Worm (Caenorhabditis elegans) whole organism, L4 larva: Measurements from ENCODE around the gene T16G12.7.
"Not testable (repeated sequence)": the region's sequence is repeated elsewhere in the genome, so short reads cannot be mapped to it uniquely, and the experiment has no call there.

Experiments
- D1046.2 ChIP-seq: fragments of 200-800 bp; sonication (Bioruptor generic); IDR thresholded peaks from 2 replicates; pipeline ENCODE4 v1.3.6; 2022; ENCODE audit warnings: missing genetic modification characterization, missing compliant biosample characterization
- F37D6.2 ChIP-seq: sonication (generic microtip); optimal IDR thresholded peaks from 2 replicates; lab custom pipeline; 2016; ENCODE audit warnings: mild to moderate bottlenecking, missing genetic modification characterization, missing compliant biosample characterization
- R02D3.7 ChIP-seq: fragments of 150-350 bp; sonication (generic microtip); optimal IDR thresholded peaks from 3 replicates; lab custom pipeline; 2014; ENCODE audit warnings: missing biosample characterization, missing genetic modification characterization
- T26A8.4 ChIP-seq: fragments of 200-800 bp; sonication (Bioruptor generic); IDR thresholded peaks from 2 replicates; pipeline ENCODE4 v1.3.6; 2022; ENCODE audit warnings: missing genetic modification characterization, missing compliant biosample characterization
- ZK337.2 ChIP-seq: fragments of 200-800 bp; sonication (Bioruptor generic); IDR thresholded peaks from 2 replicates; pipeline ENCODE4 v1.3.6; 2022; ENCODE audit warnings: missing genetic modification reagents, missing genetic modification characterization, missing compliant biosample characterization
- aly-2 ChIP-seq: sonication (generic microtip); optimal IDR thresholded peaks from 2 replicates; lab custom pipeline; 2018; ENCODE audit warnings: missing biosample characterization, missing genetic modification characterization
- ama-1 ChIP-seq: fragments of 150-350 bp; optimal IDR thresholded peaks from 2 replicates; lab custom pipeline; 2014; ENCODE audit warnings: inconsistent platforms, mixed read lengths
- arid-1 ChIP-seq: fragments of 200-800 bp; sonication (Bioruptor generic); conservative IDR thresholded peaks from 2 replicates; pipeline ENCODE4 v1.3.6; 2022; ENCODE audit warnings: missing genetic modification reagents, missing genetic modification characterization, missing compliant biosample characterization
- ceh-20 ChIP-seq: fragments of 200-800 bp; sonication (Bioruptor generic); IDR thresholded peaks from 2 replicates; pipeline ENCODE4 v1.3.6; 2022; ENCODE audit warnings: missing genetic modification reagents, missing genetic modification characterization, missing compliant biosample characterization
- ceh-28 ChIP-seq: fragments of 150-350 bp; optimal IDR thresholded peaks from 2 replicates; lab custom pipeline; 2014; ENCODE audit warnings: missing biosample characterization, missing genetic modification reagents, missing genetic modification characterization
- ceh-62 ChIP-seq: sonication (generic microtip); optimal IDR thresholded peaks from 2 replicates; lab custom pipeline; 2017; ENCODE audit warnings: missing biosample characterization, missing genetic modification characterization
- ceh-82 ChIP-seq: sonication (generic microtip); optimal IDR thresholded peaks from 2 replicates; lab custom pipeline; 2017; ENCODE audit warnings: missing biosample characterization, missing genetic modification characterization
- daf-12 ChIP-seq: fragments of 150-350 bp; optimal IDR thresholded peaks from 2 replicates; lab custom pipeline; 2014; ENCODE audit warnings: missing biosample characterization, missing genetic modification reagents, missing genetic modification characterization
- dmd-6 ChIP-seq: fragments of 200-800 bp; sonication (Bioruptor generic); IDR thresholded peaks from 2 replicates; pipeline ENCODE4 v1.3.6; 2022; ENCODE audit warnings: missing genetic modification reagents, missing genetic modification characterization, missing compliant biosample characterization
- dmd-9 ChIP-seq: fragments of 200-800 bp; sonication (Bioruptor generic); IDR thresholded peaks from 2 replicates; pipeline ENCODE4 v1.3.6; 2022; ENCODE audit warnings: missing genetic modification reagents, missing genetic modification characterization, missing compliant biosample characterization
- egl-43 ChIP-seq: fragments of 200-800 bp; sonication (Bioruptor generic); IDR thresholded peaks from 2 replicates; pipeline ENCODE4 v1.3.6; 2022; ENCODE audit warnings: missing genetic modification reagents, missing genetic modification characterization, missing compliant biosample characterization
- gei-8 ChIP-seq: fragments of 200-800 bp; sonication (Bioruptor generic); optimal IDR thresholded peaks from 2 replicates; lab custom pipeline; 2018; ENCODE audit warnings: mild to moderate bottlenecking, missing genetic modification characterization, missing compliant biosample characterization
- hlh-11 ChIP-seq: fragments of 200-800 bp; sonication (Bioruptor generic); optimal IDR thresholded peaks from 2 replicates; lab custom pipeline; 2018; ENCODE audit warnings: mild to moderate bottlenecking, missing genetic modification characterization, missing compliant biosample characterization
- lin-15B ChIP-seq: fragments of 150-350 bp; sonication (generic microtip); optimal IDR thresholded peaks from 3 replicates; lab custom pipeline; 2014; ENCODE audit warnings: missing biosample characterization, missing genetic modification characterization
- lin-38 ChIP-seq: fragments of 200-800 bp; sonication (Bioruptor generic); IDR thresholded peaks from 2 replicates; pipeline ENCODE4 v1.3.6; 2022; ENCODE audit warnings: missing genetic modification reagents, missing genetic modification characterization, missing compliant biosample characterization
- lin-39 ChIP-seq: fragments of 150-350 bp; optimal IDR thresholded peaks from 2 replicates; lab custom pipeline; 2014; ENCODE audit warnings: missing biosample characterization, missing genetic modification reagents, missing genetic modification characterization
- lir-3 ChIP-seq: sonication (generic microtip); optimal IDR thresholded peaks from 2 replicates; lab custom pipeline; 2016; ENCODE audit warnings: mild to moderate bottlenecking, missing genetic modification characterization, missing compliant biosample characterization
- madf-9 ChIP-seq: fragments of 200-800 bp; sonication (Bioruptor generic); conservative IDR thresholded peaks from 2 replicates; pipeline ENCODE4 v1.3.6; 2022; ENCODE audit warnings: missing genetic modification reagents, missing genetic modification characterization, missing compliant biosample characterization
- nhr-10 ChIP-seq: fragments of 150-350 bp; optimal IDR thresholded peaks from 2 replicates; lab custom pipeline; 2014; ENCODE audit warnings: missing biosample characterization, missing genetic modification characterization
- nhr-28 ChIP-seq: fragments of 150-350 bp; optimal IDR thresholded peaks from 2 replicates; lab custom pipeline; 2014; ENCODE audit warnings: missing biosample characterization, missing genetic modification characterization
- nhr-42 ChIP-seq: fragments of 200-800 bp; sonication (Bioruptor generic); IDR thresholded peaks from 2 replicates; pipeline ENCODE4 v1.3.6; 2022; ENCODE audit warnings: missing genetic modification characterization, missing compliant biosample characterization
- nhr-48 ChIP-seq: sonication (generic microtip); optimal IDR thresholded peaks from 2 replicates; lab custom pipeline; 2016; ENCODE audit warnings: mild to moderate bottlenecking, missing genetic modification characterization, missing compliant biosample characterization
- nhr-6 ChIP-seq: fragments of 150-350 bp; optimal IDR thresholded peaks from 2 replicates; lab custom pipeline; 2014; ENCODE audit warnings: missing biosample characterization, missing genetic modification characterization
- nhr-77 ChIP-seq: fragments of 150-350 bp; optimal IDR thresholded peaks from 2 replicates; lab custom pipeline; 2014; ENCODE audit warnings: missing biosample characterization, missing genetic modification characterization
- pqm-1 ChIP-seq: sonication (generic microtip); optimal IDR thresholded peaks from 2 replicates; lab custom pipeline; 2017; ENCODE audit warnings: missing biosample characterization, missing genetic modification characterization
- saeg-2 ChIP-seq: fragments of 200-800 bp; sonication (Bioruptor generic); IDR thresholded peaks from 2 replicates; pipeline ENCODE4 v1.3.6; 2022; ENCODE audit warnings: missing genetic modification reagents, missing genetic modification characterization, missing compliant biosample characterization
- set-16 ChIP-seq: fragments of 200-800 bp; sonication (Bioruptor generic); IDR thresholded peaks from 2 replicates; pipeline ENCODE4 v1.3.6; 2022; ENCODE audit warnings: missing genetic modification reagents, missing genetic modification characterization, missing compliant biosample characterization
- skn-1 ChIP-seq: fragments of 150-350 bp; optimal IDR thresholded peaks from 2 replicates; lab custom pipeline; 2014; ENCODE audit warnings: missing biosample characterization, missing genetic modification characterization
- snpc-1.2 ChIP-seq: fragments of 200-800 bp; sonication (Bioruptor generic); IDR thresholded peaks from 2 replicates; pipeline ENCODE4 v1.3.6; 2022; ENCODE audit warnings: missing genetic modification reagents, missing genetic modification characterization, missing compliant biosample characterization
- spr-1 ChIP-seq: sonication (generic microtip); optimal IDR thresholded peaks from 2 replicates; lab custom pipeline; 2016; ENCODE audit warnings: mild to moderate bottlenecking, missing genetic modification characterization, missing compliant biosample characterization
- tag-97 ChIP-seq: fragments of 200-800 bp; sonication (Bioruptor generic); IDR thresholded peaks from 2 replicates; pipeline ENCODE4 v1.3.6; 2022; ENCODE audit warnings: missing genetic modification characterization, missing compliant biosample characterization
- tra-1 ChIP-seq: fragments of 200-800 bp; sonication (Bioruptor generic); IDR thresholded peaks from 2 replicates; pipeline ENCODE4 v1.3.6; 2022; ENCODE audit warnings: missing genetic modification reagents, missing genetic modification characterization, missing compliant biosample characterization
- unc-62 ChIP-seq, 3 experiments: fragments of 150-350 bp in 1 of 3; sonication (generic microtip); optimal IDR thresholded peaks in 2 of 3; peaks in 1 of 3; 1 replicate in 1 of 3; 2 replicates in 2 of 3; lab custom pipeline; 2014 to 2017; ENCODE audit warnings: missing biosample characterization in 3 of 3, missing genetic modification characterization in 3 of 3, missing genetic modification reagents in 3 of 3, missing genotype in 1 of 3
- ztf-11 ChIP-seq: fragments of 150-350 bp; optimal IDR thresholded peaks from 2 replicates; lab custom pipeline; 2014; ENCODE audit warnings: missing biosample characterization, missing genetic modification characterization

T16G12.7 gene

DNA sequence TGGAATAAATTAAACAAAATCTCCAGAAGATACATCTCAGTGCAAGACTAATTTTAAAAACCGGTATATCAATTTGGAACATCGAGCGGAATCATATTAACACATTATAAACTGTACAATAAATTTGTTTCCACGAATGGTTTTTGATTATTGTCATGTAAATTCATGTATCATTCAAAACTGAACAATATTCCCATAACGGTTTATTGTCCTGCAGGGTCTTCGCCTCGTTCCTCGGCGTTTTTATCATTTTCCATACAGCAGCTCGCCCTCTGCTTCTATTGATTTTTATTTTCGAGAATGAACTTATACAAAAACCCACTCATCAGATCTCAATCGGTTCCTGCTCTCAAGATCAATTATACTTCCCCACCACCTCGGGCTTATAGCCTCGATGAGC lies 19.1 kb upstream of the T16G12.7 start, which contains the start of gene T16G12.8:
T16G12.8 (plus strand) TSS at position 301 of the 400 bp plus-strand sequence.
- TF ChIP-seq lin-39 (no peak), lin-15B (no peak), nhr-6 (tag; lab: Kevin White, UChicago) (no peak), nhr-42 (GFP tag; lab: Robert Waterston, UW) (no peak), nhr-10 (tag; lab: Kevin White, UChicago) (no peak), spr-1 (tag; lab: Kevin White, UChicago) (no peak), ceh-62 (tag; lab: Kevin White, UChicago) (no peak), ztf-11 (tag; lab: Kevin White, UChicago) (no peak)
- TF ChIP-seq, all 104 proteins: peak for 0

DNA sequence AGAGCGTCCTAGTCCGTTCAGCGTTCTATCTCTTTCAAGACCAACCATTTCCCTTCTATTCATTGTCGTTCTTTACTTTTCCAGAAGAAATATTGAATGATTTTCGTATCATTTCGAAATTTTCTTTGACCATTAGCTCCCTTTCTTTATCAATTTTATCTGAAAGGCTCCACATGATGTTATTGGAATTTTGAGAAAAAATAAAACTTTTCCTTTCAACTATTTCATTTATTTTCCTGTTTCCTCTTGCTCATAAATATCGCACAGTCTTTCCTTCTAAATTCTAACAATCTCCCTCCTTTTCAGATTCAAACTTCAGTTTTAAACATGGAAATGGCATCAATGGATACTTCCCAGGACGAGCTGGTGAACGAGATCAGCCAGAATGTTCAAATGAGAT lies 17.6 kb upstream of the T16G12.7 start, which contains the start of gene T16G12.4:
T16G12.4 (plus strand) TSS at position 301 of the 400 bp plus-strand sequence.
- TF ChIP-seq ceh-28 (tag; lab: Kevin White, UChicago) (no peak), nhr-48 (no peak), unc-62 (GFP tag; optimal IDR thresholded peaks at IDR 0.05 in 1 of 2; lab: Kevin White, UChicago) (peak in 1 of 2 experiments; percentile 11), unc-62 (tag; optimal IDR thresholded peaks at IDR 0.05; lab: Kevin White, UChicago) (no peak)

DNA sequence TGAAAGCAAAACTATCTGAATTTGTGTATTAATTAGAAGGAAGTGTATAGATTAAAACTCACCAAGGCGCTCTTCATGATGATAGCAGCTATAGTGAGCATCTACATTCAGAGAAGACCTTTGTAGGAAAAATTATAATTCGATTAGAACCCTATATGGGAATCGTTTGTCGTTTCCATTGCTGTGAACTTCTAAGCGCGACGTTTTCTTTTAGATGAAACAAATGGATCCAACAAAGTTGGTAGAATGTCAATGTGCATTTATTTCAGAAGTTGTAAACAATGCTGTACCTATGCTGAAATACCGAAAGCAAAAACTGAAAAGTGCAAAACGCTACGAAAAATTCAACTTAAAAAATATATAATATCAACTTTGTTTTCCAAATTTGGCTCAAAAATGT lies 16.1 kb upstream of the T16G12.7 start, which contains the start of gene T16G12.10:
T16G12.10 (minus strand) TSS at position 101 of the 400 bp plus-strand sequence.
- TF ChIP-seq egl-43 (GFP tag; lab: Robert Waterston, UW) (no peak), dmd-9 (GFP tag; lab: Robert Waterston, UW) (no peak), ama-1 (lab: Kevin White, UChicago) (no peak), ceh-82 (no peak), set-16 (GFP tag; lab: Robert Waterston, UW) (no peak), gei-8 (GFP tag; lab: Kevin White, UChicago) (no peak), F37D6.2 (no peak)

DNA sequence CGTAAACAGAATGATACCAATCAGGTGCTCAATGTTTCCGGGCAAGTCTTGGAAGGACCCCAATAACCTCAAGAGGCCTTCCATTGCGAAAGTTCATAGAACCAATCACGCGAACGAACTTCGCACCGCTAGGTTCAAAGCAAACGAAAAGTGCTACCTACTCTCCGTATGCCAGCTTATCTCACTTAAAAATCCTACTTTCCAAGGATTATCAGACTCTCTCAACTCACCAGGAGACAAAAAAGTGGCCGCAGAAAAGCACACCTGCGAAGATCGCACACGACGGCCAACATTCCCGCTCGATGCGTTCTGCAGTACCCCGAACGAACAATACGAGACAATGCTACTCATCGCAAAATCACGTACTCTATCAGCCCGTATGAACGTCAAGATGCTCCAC lies 13.4 kb upstream of the T16G12.7 start, which contains the start of gene T16G12.12:
T16G12.12 (plus strand) TSS at position 301 of the 400 bp plus-strand sequence.
- TF ChIP-seq aly-2 (tag; lab: Kevin White, UChicago); ceh-20 (GFP tag; lab: Robert Waterston, UW); ceh-82: not testable (repeated sequence)

DNA sequence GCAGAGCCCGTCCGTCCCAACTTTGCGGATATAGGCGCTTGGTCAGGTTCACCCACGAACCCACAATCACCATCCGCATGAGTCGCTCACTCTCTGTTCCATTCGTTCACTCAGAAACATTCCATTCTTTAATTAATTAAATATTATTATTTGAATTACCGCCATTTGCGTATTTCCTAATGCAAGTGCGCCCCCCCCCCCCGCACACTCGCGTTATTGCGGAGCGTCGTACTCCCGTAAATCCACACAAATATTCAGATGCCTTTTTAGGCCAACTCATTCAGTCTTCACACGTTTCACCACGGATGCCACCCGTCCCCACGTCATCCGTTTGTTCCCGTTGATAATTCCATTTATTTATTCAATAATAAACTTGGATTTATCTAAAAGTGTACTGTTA lies 10.4 kb upstream of the T16G12.7 start, which contains the start of gene T16G12.3:
T16G12.3 (plus strand) TSS at position 301 of the 400 bp plus-strand sequence.
- not testable (repeated sequence) for TF ChIP-seq daf-12; madf-9 (GFP tag; lab: Robert Waterston, UW); lin-15B

DNA sequence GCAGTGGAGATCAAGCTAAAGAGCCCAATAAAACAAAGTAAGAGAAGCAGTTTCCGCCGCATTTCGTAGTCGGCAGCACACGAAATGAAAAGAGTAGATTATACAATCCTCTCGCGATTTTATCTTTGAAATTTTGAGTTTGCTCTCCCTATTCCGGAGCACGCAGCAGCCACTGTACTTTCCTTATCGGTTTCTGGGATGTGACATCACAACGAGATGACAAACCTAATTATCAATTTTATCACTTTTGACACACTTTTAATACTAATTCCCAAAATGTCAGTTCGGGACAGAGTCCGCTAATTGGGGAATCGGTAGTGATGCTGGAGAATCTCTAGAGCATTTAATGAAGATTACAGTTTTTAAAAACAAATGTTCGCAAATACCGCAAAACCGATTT lies 9.8 kb upstream of the T16G12.7 start, which contains the start of gene T16G12.1:
T16G12.1 (minus strand) TSS at position 176 of the 400 bp plus-strand sequence.
- TF ChIP-seq snpc-1.2 (GFP tag; lab: Robert Waterston, UW) (no peak), aly-2 (tag; lab: Kevin White, UChicago) (no peak), tag-97 (GFP tag; lab: Robert Waterston, UW) (no peak), ZK337.2 (GFP tag; lab: Robert Waterston, UW) (no peak), lin-38 (no peak), pqm-1 (tag; lab: Kevin White, UChicago) (peak; percentile 68), tra-1 (GFP tag; lab: Robert Waterston, UW) (peak; percentile 39; the same call in 1 of the 2 replicates), nhr-28 (peak; percentile 64), gei-8 (GFP tag; lab: Kevin White, UChicago) (no peak), nhr-10 (tag; lab: Kevin White, UChicago) (no peak), D1046.2 (no peak), T26A8.4 (GFP tag; lab: Robert Waterston, UW) (no peak), saeg-2 (GFP tag; lab: Robert Waterston, UW) (no peak), R02D3.7 (tag; lab: Kevin White, UChicago) (no peak), hlh-11 (tag; lab: Kevin White, UChicago) (peak; percentile 42), arid-1 (no peak), skn-1 (tag; lab: Kevin White, UChicago) (no peak), nhr-77 (tag; lab: Kevin White, UChicago) (no peak), lir-3 (tag; lab: Kevin White, UChicago) (no peak), dmd-6 (GFP tag; lab: Robert Waterston, UW) (peak; percentile 70)
- TF ChIP-seq, all 104 proteins: peak for 5
